Worm (Caenorhabditis elegans) whole organism, L4/young adult: ENCODE results near the gene M28.8.

Source experiments
- W03F9.2 ChIP-seq: fragments of 150-350 bp; optimal IDR thresholded peaks from 2 replicates; lab custom pipeline; 2014; ENCODE audit warnings: missing biosample characterization, missing genetic modification characterization
- dao-5 ChIP-seq: sonication (generic microtip); optimal IDR thresholded peaks from 2 replicates; lab custom pipeline; 2016; ENCODE audit warnings: missing genotype, missing genetic modification characterization, moderate library complexity, missing compliant biosample characterization
- him-1 ChIP-seq: sonication (generic microtip); optimal IDR thresholded peaks from 2 replicates; lab custom pipeline; 2016; ENCODE audit warnings: missing genotype, missing genetic modification reagents, missing genetic modification characterization, missing compliant biosample characterization

DNA sequence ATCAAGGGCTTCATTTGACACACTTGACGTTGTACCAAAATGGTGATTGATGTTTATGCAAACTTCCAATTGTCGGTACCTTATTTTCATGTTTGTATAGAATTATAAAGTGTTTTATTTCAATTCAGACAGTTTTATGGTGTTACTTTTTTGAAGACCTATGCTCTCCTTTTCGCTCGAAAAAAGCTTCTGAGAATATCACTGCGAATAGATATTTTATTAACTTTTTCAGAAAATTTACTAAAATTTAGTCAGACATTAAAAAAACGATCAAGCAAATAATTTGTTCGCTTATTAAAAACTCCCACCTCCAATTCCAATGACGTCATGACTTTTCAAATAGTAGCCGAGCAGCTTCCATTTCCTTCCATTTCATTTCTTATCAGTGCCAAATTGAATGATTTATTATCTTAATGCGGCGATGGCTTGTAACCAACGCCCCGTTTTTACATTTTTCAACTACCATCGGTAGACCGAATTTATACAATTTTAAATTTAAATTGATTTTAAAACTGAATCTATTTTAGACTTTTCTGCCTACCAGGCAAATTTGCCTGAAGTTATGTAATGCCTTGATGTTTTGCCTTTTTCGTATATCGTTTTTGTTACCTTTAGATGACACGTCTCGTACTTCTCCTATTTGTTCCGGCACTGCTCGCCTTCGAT, 19.0 kb downstream of the M28.8 start, which contains the start of gene M28.10:
- no peak for TF ChIP-seq him-1 (tag; lab: Kevin White, UChicago)
- TF ChIP-seq W03F9.2 (tag; lab: Kevin White, UChicago): no peak
- no peak for TF ChIP-seq dao-5 (tag; lab: Kevin White, UChicago)
